Fruit fly (Drosophila melanogaster) whole organism, embryonic: ENCODE measurements around the gene sky.

Experiments
- BEAF-32 ChIP-seq: fragments of 200-800 bp; sonication (Bioruptor generic); optimal IDR thresholded peaks from 3 replicates; lab custom pipeline; 2017; ENCODE audit warnings: missing biosample characterization, missing genetic modification characterization, mild to moderate bottlenecking, moderate library complexity, missing genetic modification reagents
- BtbVII ChIP-seq: fragments of 200-800 bp; sonication (Bioruptor generic); optimal IDR thresholded peaks from 3 replicates; lab custom pipeline; 2017; ENCODE audit warnings: missing biosample characterization, mild to moderate bottlenecking, missing genetic modification characterization
- CG10979 ChIP-seq: fragments of 200-800 bp; sonication (Bioruptor generic); optimal IDR thresholded peaks from 2 replicates; lab custom pipeline; 2018; ENCODE audit warnings: missing biosample characterization, mild to moderate bottlenecking, missing genetic modification characterization, moderate library complexity
- CG11695 ChIP-seq: fragments of 200-800 bp; sonication (Bioruptor generic); IDR thresholded peaks from 3 replicates; pipeline ENCODE4 v1.3.6; 2022; ENCODE audit warnings: missing biosample characterization, missing genetic modification characterization
- CG12219 ChIP-seq: fragments of 200-800 bp; sonication (Bioruptor generic); optimal IDR thresholded peaks from 3 replicates; lab custom pipeline; 2018; ENCODE audit warnings: missing biosample characterization, mild to moderate bottlenecking, missing genetic modification characterization
- CG12659 ChIP-seq: fragments of 200-800 bp; sonication (Bioruptor generic); optimal IDR thresholded peaks from 3 replicates; lab custom pipeline; 2017; ENCODE audit warnings: mild to moderate bottlenecking, missing biosample characterization, missing genetic modification reagents, missing genetic modification characterization
- CG13775 ChIP-seq: fragments of 200-800 bp; sonication (Bioruptor generic); optimal IDR thresholded peaks from 3 replicates; lab custom pipeline; 2017; ENCODE audit warnings: missing biosample characterization, mild to moderate bottlenecking, missing genetic modification characterization
- CG15073 ChIP-seq: fragments of 200-800 bp; sonication (Bioruptor generic); optimal IDR thresholded peaks from 2 replicates; lab custom pipeline; 2016; ENCODE audit warnings: missing biosample characterization, missing genetic modification characterization
- CG1602 ChIP-seq: fragments of 200-800 bp; sonication (Bioruptor generic); optimal IDR thresholded peaks from 3 replicates; lab custom pipeline; 2016; ENCODE audit warnings: missing biosample characterization, missing genetic modification characterization
- CG16779 ChIP-seq: fragments of 200-800 bp; sonication (Bioruptor generic); IDR thresholded peaks from 2 replicates; pipeline ENCODE4 v1.3.6; 2022; ENCODE audit warnings: missing biosample characterization, missing genetic modification characterization
- CG16863 ChIP-seq: fragments of 200-800 bp; sonication (Bioruptor generic); optimal IDR thresholded peaks from 3 replicates; lab custom pipeline; 2016; ENCODE audit warnings: missing biosample characterization, missing genetic modification characterization
- CG2129 ChIP-seq: fragments of 200-800 bp; sonication (Bioruptor generic); IDR thresholded peaks from 2 replicates; pipeline ENCODE4 v1.3.6; 2022; ENCODE audit warnings: missing biosample characterization, missing genetic modification characterization; ENCODE audit not compliant: partially characterized antibody
- CG2712 ChIP-seq: fragments of 200-800 bp; optimal IDR thresholded peaks from 3 replicates; lab custom pipeline; 2019; ENCODE audit warnings: missing biosample characterization, mild to moderate bottlenecking, missing genetic modification characterization, moderate library complexity
- CG31441 ChIP-seq: fragments of 200-800 bp; sonication (Bioruptor generic); IDR thresholded peaks from 2 replicates; pipeline ENCODE4 v1.3.6; 2022; ENCODE audit warnings: missing biosample characterization, missing genetic modification characterization
- CG4730 ChIP-seq: fragments of 200-800 bp; sonication (Bioruptor generic); IDR thresholded peaks from 2 replicates; pipeline ENCODE4 v1.3.6; 2022; ENCODE audit warnings: missing biosample characterization, missing genetic modification characterization
- CG6791 ChIP-seq: fragments of 200-800 bp; sonication (Bioruptor generic); IDR thresholded peaks from 3 replicates; pipeline ENCODE4 v1.3.6; 2022; ENCODE audit warnings: missing biosample characterization, missing genetic modification characterization; ENCODE audit not compliant: partially characterized antibody
- CG7839 ChIP-seq: fragments of 200-800 bp; sonication (Bioruptor generic); optimal IDR thresholded peaks from 3 replicates; lab custom pipeline; 2018; ENCODE audit warnings: missing biosample characterization, mild to moderate bottlenecking, missing genetic modification characterization, moderate library complexity
- CG8089 ChIP-seq: fragments of 200-800 bp; sonication (Bioruptor generic); optimal IDR thresholded peaks from 3 replicates; lab custom pipeline; 2016; ENCODE audit warnings: missing biosample characterization, missing genetic modification characterization
- CG9727 ChIP-seq: fragments of 200-800 bp; sonication (Bioruptor generic); optimal IDR thresholded peaks from 3 replicates; lab custom pipeline; 2017; ENCODE audit warnings: missing biosample characterization, mild to moderate bottlenecking, missing genetic modification characterization
- D ChIP-seq, 2 experiments: fragments of 200-800 bp in 1 of 2; fragments of >200 bp in 1 of 2; sonication (Bioruptor generic) in 1 of 2; optimal IDR thresholded peaks; 2 replicates in 1 of 2; 3 replicates in 1 of 2; lab custom pipeline; 2017; ENCODE audit warnings: mild to moderate bottlenecking in 1 of 2, missing biosample characterization in 1 of 2, missing genetic modification characterization in 1 of 2, missing genetic modification reagents in 1 of 2
- D19A ChIP-seq: fragments of 200-800 bp; optimal IDR thresholded peaks from 3 replicates; lab custom pipeline; 2019; ENCODE audit warnings: missing biosample characterization, mild to moderate bottlenecking, missing genetic modification characterization, moderate library complexity
- Hr39 ChIP-seq: fragments of >200 bp; optimal IDR thresholded peaks from 2 replicates; lab custom pipeline; 2017
- Hsf ChIP-seq: fragments of 200-800 bp; sonication (Bioruptor generic); optimal IDR thresholded peaks from 3 replicates; lab custom pipeline; 2016; ENCODE audit warnings: missing biosample characterization, missing genetic modification characterization
- Jarid2 ChIP-seq: fragments of 200-800 bp; sonication (Bioruptor generic); optimal IDR thresholded peaks from 3 replicates; lab custom pipeline; 2017; ENCODE audit warnings: mild to moderate bottlenecking, missing biosample characterization, missing genetic modification reagents, missing genetic modification characterization
- MESR4 ChIP-seq: fragments of 200-800 bp; sonication (Bioruptor generic); optimal IDR thresholded peaks from 2 replicates; lab custom pipeline; 2018; ENCODE audit warnings: missing biosample characterization, mild to moderate bottlenecking, missing genetic modification characterization, moderate library complexity
- Nf-YB ChIP-seq: fragments of 200-800 bp; sonication (Bioruptor generic); optimal IDR thresholded peaks from 3 replicates; lab custom pipeline; 2019; ENCODE audit warnings: missing biosample characterization, mild to moderate bottlenecking, missing genetic modification characterization, moderate library complexity
- Poxn ChIP-seq: fragments of 200-800 bp; sonication (Bioruptor generic); IDR thresholded peaks from 2 replicates; pipeline ENCODE4 v1.3.6; 2022; ENCODE audit warnings: missing biosample characterization, missing genetic modification characterization
- Sin3A ChIP-seq: fragments of >200 bp; optimal IDR thresholded peaks from 2 replicates; lab custom pipeline; 2018
- Taf1 ChIP-seq: fragments of 200-800 bp; sonication (Bioruptor generic); IDR thresholded peaks from 2 replicates; pipeline ENCODE4 v1.3.6; 2022; ENCODE audit warnings: missing biosample characterization, missing genetic modification characterization
- Xrp1 ChIP-seq: fragments of 200-800 bp; sonication (Bioruptor generic); IDR thresholded peaks from 2 replicates; pipeline ENCODE4 v1.3.6; 2022; ENCODE audit warnings: missing biosample characterization, missing genetic modification characterization
- bsh ChIP-seq, 2 experiments: fragments of 200-800 bp; sonication (Bioruptor generic); optimal IDR thresholded peaks; 2 replicates each; lab custom pipeline; 2017 to 2018; ENCODE audit warnings: mild to moderate bottlenecking in 2 of 2, missing biosample characterization in 2 of 2, missing genetic modification characterization in 2 of 2, moderate library complexity in 1 of 2
- btn ChIP-seq: fragments of 200-800 bp; sonication (Bioruptor generic); optimal IDR thresholded peaks from 2 replicates; lab custom pipeline; 2016; ENCODE audit warnings: missing biosample characterization, missing genetic modification characterization
- crp ChIP-seq, 2 experiments: fragments of 200-800 bp; sonication (Bioruptor generic); optimal IDR thresholded peaks; 2 replicates in 1 of 2; 3 replicates in 1 of 2; lab custom pipeline; 2017; ENCODE audit warnings: missing biosample characterization in 2 of 2, missing genetic modification characterization in 2 of 2, mild to moderate bottlenecking in 1 of 2, moderate library complexity in 1 of 2
- dati ChIP-seq: fragments of 200-800 bp; sonication (Bioruptor generic); IDR thresholded peaks from 2 replicates; pipeline ENCODE4 v1.3.6; 2022; ENCODE audit warnings: missing biosample characterization, missing genetic modification characterization
- fru ChIP-seq: fragments of >200 bp; optimal IDR thresholded peaks from 2 replicates; lab custom pipeline; 2017
- grau ChIP-seq: fragments of 200-800 bp; optimal IDR thresholded peaks from 3 replicates; lab custom pipeline; 2019; ENCODE audit warnings: missing biosample characterization, mild to moderate bottlenecking, missing genetic modification characterization, moderate library complexity
- gsb-n ChIP-seq: fragments of 200-800 bp; sonication (Bioruptor generic); optimal IDR thresholded peaks from 3 replicates; lab custom pipeline; 2018; ENCODE audit warnings: missing biosample characterization, mild to moderate bottlenecking, missing genetic modification characterization
- insv ChIP-seq, 2 experiments: fragments of 200-800 bp; sonication (Bioruptor generic); optimal IDR thresholded peaks; 3 replicates each; lab custom pipeline; 2016 to 2018; ENCODE audit warnings: missing biosample characterization in 2 of 2, missing genetic modification characterization in 2 of 2
- jing ChIP-seq: fragments of 200-800 bp; sonication (Bioruptor generic); optimal IDR thresholded peaks from 2 replicates; lab custom pipeline; 2018; ENCODE audit warnings: missing biosample characterization, mild to moderate bottlenecking, missing genetic modification characterization
- lbe ChIP-seq: fragments of 200-800 bp; sonication (Bioruptor generic); optimal IDR thresholded peaks from 2 replicates; lab custom pipeline; 2016; ENCODE audit warnings: missing biosample characterization, mild to moderate bottlenecking, missing genetic modification characterization
- mam ChIP-seq: fragments of 200-800 bp; sonication (Bioruptor generic); optimal IDR thresholded peaks from 3 replicates; lab custom pipeline; 2016; ENCODE audit warnings: missing biosample characterization, missing genetic modification characterization
- p53 ChIP-seq: fragments of 200-800 bp; sonication (Bioruptor generic); optimal IDR thresholded peaks from 2 replicates; lab custom pipeline; 2016; ENCODE audit warnings: missing biosample characterization, missing genetic modification characterization
- pfk ChIP-seq: fragments of 200-800 bp; sonication (Bioruptor generic); optimal IDR thresholded peaks from 2 replicates; lab custom pipeline; 2018; ENCODE audit warnings: missing biosample characterization, mild to moderate bottlenecking, missing genetic modification characterization, moderate library complexity
- sc ChIP-seq, 3 experiments: fragments of >200 bp in 2 of 3; fragments of 200-800 bp in 1 of 3; sonication (Bioruptor generic) in 1 of 3; optimal IDR thresholded peaks; 2 replicates in 2 of 3; 3 replicates in 1 of 3; lab custom pipeline; 2017; ENCODE audit warnings: mild to moderate bottlenecking in 1 of 3, missing biosample characterization in 1 of 3, missing genetic modification characterization in 1 of 3, missing genetic modification reagents in 1 of 3
- sim ChIP-seq: fragments of 200-800 bp; sonication (Bioruptor generic); IDR thresholded peaks from 2 replicates; pipeline ENCODE4 v1.3.6; 2022; ENCODE audit warnings: missing biosample characterization, missing genetic modification characterization
- so ChIP-seq: fragments of 200-800 bp; sonication (Bioruptor generic); IDR thresholded peaks from 3 replicates; pipeline ENCODE4 v1.3.6; 2022; ENCODE audit warnings: missing biosample characterization, missing genetic modification characterization
- twi ChIP-seq: fragments of 200-800 bp; optimal IDR thresholded peaks from 2 replicates; lab custom pipeline; 2019; ENCODE audit warnings: missing biosample characterization, mild to moderate bottlenecking, missing genetic modification characterization, moderate library complexity
- wek ChIP-seq: fragments of 200-800 bp; sonication (Bioruptor generic); optimal IDR thresholded peaks from 3 replicates; lab custom pipeline; 2018; ENCODE audit warnings: missing biosample characterization, mild to moderate bottlenecking, missing genetic modification characterization, moderate library complexity

Gene sky

DNA sequence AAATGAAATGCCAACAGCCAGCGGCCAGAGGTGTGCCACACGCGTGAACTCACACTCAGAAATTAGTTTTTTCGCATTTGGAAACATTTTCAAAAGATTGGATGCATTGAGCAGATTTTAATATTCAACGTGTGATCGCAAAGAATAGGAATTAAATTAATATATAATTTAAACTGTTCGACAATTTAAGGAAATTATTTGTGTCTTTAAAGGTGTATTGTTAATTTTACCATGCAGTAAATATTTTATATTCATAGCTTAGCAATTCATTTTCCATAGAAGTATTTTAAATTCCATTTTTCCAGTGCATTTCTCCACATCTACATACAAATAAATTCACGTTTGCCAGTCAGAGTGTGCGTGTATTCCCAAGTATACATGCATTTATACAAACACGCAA, 20.9 kb upstream of the sky start (continued):
- peak; percentile 1 for TF ChIP-seq CG7839 (tag; lab: Kevin White, UChicago)
- TF ChIP-seq Jarid2 (GFP tag; lab: Kevin White, UChicago): no peak
- no peak for TF ChIP-seq jing
- no peak for TF ChIP-seq BEAF-32 (GFP tag; lab: Kevin White, UChicago)
- no peak for TF ChIP-seq wek
- TF ChIP-seq BtbVII (GFP tag; lab: Kevin White, UChicago): no peak
- TF ChIP-seq Sin3A (lab: Kevin White, UChicago): no peak
- TF ChIP-seq, all 482 proteins: peak for 50

- no peak for TF ChIP-seq CG10979 (tag; lab: Kevin White, UChicago)
- TF ChIP-seq twi (tag; lab: Kevin White, UChicago): peak; percentile 66
- TF ChIP-seq btn (GFP tag; lab: Kevin White, UChicago): no peak
- no peak for TF ChIP-seq crp (GFP tag; optimal IDR thresholded peaks at IDR 0.05; lab: Kevin White, UChicago)
- TF ChIP-seq lbe: no peak
Observed at dm6 chr2L:20937395-20937794, 18.7 kb upstream of the sky start.

DNA sequence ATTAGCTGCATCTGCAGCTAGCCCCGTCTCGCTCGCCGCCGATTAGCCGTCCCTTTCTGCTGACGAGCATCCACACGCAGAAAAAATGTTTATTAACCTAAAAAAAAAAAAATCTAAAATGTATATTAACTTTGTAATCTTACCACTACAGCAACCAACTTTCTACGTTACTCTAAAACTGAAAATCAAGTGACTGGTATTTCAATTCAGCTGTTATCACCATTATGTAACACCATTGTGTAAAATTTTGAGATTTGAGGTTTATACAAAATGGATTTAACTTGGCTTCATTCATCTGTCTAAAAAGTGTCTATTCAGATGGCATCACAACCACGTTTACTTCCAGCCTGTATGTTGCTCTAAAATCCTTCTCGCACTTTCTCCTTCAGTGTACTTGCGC, 17.7 kb upstream of the sky start:
- TF ChIP-seq BtbVII (GFP tag; lab: Kevin White, UChicago) (no peak), fru (no peak), Nf-YB (no peak), pfk (GFP tag; lab: Kevin White, UChicago) (no peak), mam (GFP tag; lab: Kevin White, UChicago) (no peak), CG4730 (no peak), Poxn (no peak), so (no peak), CG12659 (no peak), D (optimal IDR thresholded peaks at IDR 0.05; lab: Kevin White, UChicago) (no peak), D (GFP tag; optimal IDR thresholded peaks at IDR 0.05; lab: Kevin White, UChicago) (peak; percentile 47), CG13775 (no peak), CG1602 (no peak), CG31441 (GFP tag; lab: Robert Waterston, UW) (peak; percentile 55), sc (optimal IDR thresholded peaks at IDR 0.05; lab: Kevin White, UChicago) (no peak), sc (GFP tag; optimal IDR thresholded peaks at IDR 0.05; lab: Kevin White, UChicago) (peak; percentile 30), p53 (GFP tag; lab: Kevin White, UChicago) (no peak), Taf1 (GFP tag; lab: Robert Waterston, UW) (no peak), MESR4 (GFP tag; lab: Kevin White, UChicago) (no peak), CG15073 (GFP tag; lab: Kevin White, UChicago) (no peak), CG11695 (no peak), CG9727 (GFP tag; lab: Kevin White, UChicago) (peak; percentile 28), CG6791 (GFP tag; lab: Robert Waterston, UW) (no peak), Xrp1 (GFP tag; lab: Robert Waterston, UW) (peak; percentile 24; the same call in 1 of the 2 replicates), CG2129 (no peak), grau (no peak), D19A (tag; lab: Kevin White, UChicago) (peak; percentile 7), sim (GFP tag; lab: Robert Waterston, UW) (no peak), CG12219 (no peak), insv (GFP tag; optimal IDR thresholded peaks at IDR 0.05; lab: Kevin White, UChicago) (no peak), dati (GFP tag; lab: Robert Waterston, UW) (no peak), Hr39 (lab: Kevin White, UChicago) (no peak), CG2712 (peak; percentile 48), CG8089 (GFP tag; lab: Kevin White, UChicago) (no peak), CG16863 (no peak), Hsf (peak; percentile 23), gsb-n (tag; lab: Kevin White, UChicago) (peak; percentile 4), CG16779 (GFP tag; lab: Robert Waterston, UW) (no peak), bsh (GFP tag; optimal IDR thresholded peaks at IDR 0.05; lab: Kevin White, UChicago) (peak in 1 of 2 experiments; percentile 36)
